Worm (Caenorhabditis elegans) whole organism, L2 larva: ENCODE data around the gene F20A1.8.
A peak's percentile ranks its signal among the peaks of the same experiment; 100 is the strongest.

Source experiments
- C34F6.9 ChIP-seq: fragments of 150-350 bp; optimal IDR thresholded peaks from 2 replicates; lab custom pipeline; 2014; ENCODE audit warnings: missing biosample characterization, missing genetic modification characterization
- F13H6.1 ChIP-seq: sonication (generic microtip); optimal IDR thresholded peaks from 2 replicates; lab custom pipeline; 2016; ENCODE audit warnings: missing genetic modification characterization, missing compliant biosample characterization
- Y55F3AM.14 ChIP-seq: fragments of 200-800 bp; sonication (Bioruptor generic); optimal IDR thresholded peaks from 2 replicates; lab custom pipeline; 2018; ENCODE audit warnings: mild to moderate bottlenecking, missing genetic modification characterization, missing compliant biosample characterization
- ZK546.5 ChIP-seq: sonication (generic microtip); optimal IDR thresholded peaks from 2 replicates; lab custom pipeline; 2017; ENCODE audit warnings: missing biosample characterization, missing genetic modification characterization
- alr-1 ChIP-seq: fragments of 150-350 bp; optimal IDR thresholded peaks from 2 replicates; lab custom pipeline; 2014; ENCODE audit warnings: missing biosample characterization, missing genetic modification characterization
- aly-2 ChIP-seq: fragments of 150-350 bp; optimal IDR thresholded peaks from 2 replicates; lab custom pipeline; 2014; ENCODE audit warnings: missing biosample characterization, missing genetic modification characterization
- ama-1 ChIP-seq: fragments of 150-350 bp; optimal IDR thresholded peaks from 2 replicates; lab custom pipeline; 2018; ENCODE audit warnings: inconsistent platforms
- blmp-1 ChIP-seq: sonication (generic microtip); optimal IDR thresholded peaks from 2 replicates; lab custom pipeline; 2017; ENCODE audit warnings: missing genetic modification characterization, mild to moderate bottlenecking, missing compliant biosample characterization, antibody characterized with exemption, moderate library complexity; ENCODE audit not compliant: insufficient read depth
- ceh-82 ChIP-seq: fragments of 150-350 bp; optimal IDR thresholded peaks from 2 replicates; lab custom pipeline; 2014; ENCODE audit warnings: missing biosample characterization, missing genetic modification characterization
- crh-2 ChIP-seq: sonication (generic microtip); optimal IDR thresholded peaks from 2 replicates; lab custom pipeline; 2017; ENCODE audit warnings: missing biosample characterization, missing genetic modification characterization
- dmd-4 ChIP-seq: sonication (generic microtip); optimal IDR thresholded peaks from 2 replicates; lab custom pipeline; 2017; ENCODE audit warnings: missing biosample characterization, missing genetic modification characterization
- elt-1 ChIP-seq: fragments of 150-350 bp; optimal IDR thresholded peaks from 2 replicates; lab custom pipeline; 2014; ENCODE audit warnings: missing biosample characterization, missing genetic modification characterization
- fos-1 ChIP-seq: fragments of 150-350 bp; optimal IDR thresholded peaks from 2 replicates; lab custom pipeline; 2014; ENCODE audit warnings: missing biosample characterization, missing genetic modification characterization
- gmeb-1 ChIP-seq: fragments of 150-350 bp; optimal IDR thresholded peaks from 2 replicates; lab custom pipeline; 2014; ENCODE audit warnings: missing biosample characterization, missing genetic modification characterization
- lin-11 ChIP-seq: fragments of 150-350 bp; sonication (generic microtip); optimal IDR thresholded peaks from 2 replicates; lab custom pipeline; 2014; ENCODE audit warnings: missing biosample characterization, missing genetic modification characterization, inconsistent platforms, mixed read lengths
- lsy-2 ChIP-seq, 2 experiments: fragments of 150-350 bp in 1 of 2; sonication (generic microtip) in 1 of 2; optimal IDR thresholded peaks; 2 replicates each; lab custom pipeline; 2014 to 2017; ENCODE audit warnings: missing biosample characterization in 2 of 2, missing genetic modification characterization in 2 of 2
- mdl-1 ChIP-seq, 2 experiments: fragments of 150-350 bp in 1 of 2; sonication (generic microtip) in 1 of 2; optimal IDR thresholded peaks; 2 replicates each; lab custom pipeline; 2017; ENCODE audit warnings: missing biosample characterization in 2 of 2, missing genetic modification characterization in 2 of 2
- nhr-11 ChIP-seq: fragments of 150-350 bp; optimal IDR thresholded peaks from 2 replicates; lab custom pipeline; 2014; ENCODE audit warnings: missing biosample characterization, missing genetic modification characterization
- nhr-129 ChIP-seq: fragments of 150-350 bp; optimal IDR thresholded peaks from 2 replicates; lab custom pipeline; 2014; ENCODE audit warnings: missing biosample characterization, missing genetic modification characterization
- nhr-21 ChIP-seq: fragments of 150-350 bp; optimal IDR thresholded peaks from 2 replicates; lab custom pipeline; 2014; ENCODE audit warnings: missing biosample characterization, missing genetic modification characterization
- nhr-237 ChIP-seq: fragments of 150-350 bp; optimal IDR thresholded peaks from 2 replicates; lab custom pipeline; 2014; ENCODE audit warnings: missing biosample characterization, missing genetic modification characterization
- nhr-25 ChIP-seq: fragments of 150-350 bp; sonication (generic microtip); optimal IDR thresholded peaks from 3 replicates; lab custom pipeline; 2014; ENCODE audit warnings: missing biosample characterization, missing genetic modification characterization
- nhr-6 ChIP-seq: fragments of 150-350 bp; optimal IDR thresholded peaks from 2 replicates; lab custom pipeline; 2014; ENCODE audit warnings: missing biosample characterization, missing genetic modification characterization
- peb-1 ChIP-seq: fragments of 150-350 bp; optimal IDR thresholded peaks from 2 replicates; lab custom pipeline; 2014; ENCODE audit warnings: missing biosample characterization, missing genetic modification characterization
- skn-1 ChIP-seq: sonication (generic microtip); optimal IDR thresholded peaks from 2 replicates; lab custom pipeline; 2017; ENCODE audit warnings: missing biosample characterization, missing genetic modification characterization
- sma-3 ChIP-seq: sonication (generic microtip); optimal IDR thresholded peaks from 2 replicates; lab custom pipeline; 2016; ENCODE audit warnings: missing genetic modification reagents, missing genetic modification characterization, missing compliant biosample characterization
- sma-9 ChIP-seq, 2 experiments: fragments of 150-350 bp in 1 of 2; sonication (generic microtip) in 1 of 2; optimal IDR thresholded peaks; 2 replicates each; lab custom pipeline; 2014 to 2016; ENCODE audit warnings: missing genetic modification characterization in 2 of 2, mild to moderate bottlenecking in 1 of 2, missing biosample characterization in 1 of 2, missing compliant biosample characterization in 1 of 2, missing genetic modification reagents in 1 of 2, moderate library complexity in 1 of 2
- snpc-4 ChIP-seq: fragments of 150-350 bp; optimal IDR thresholded peaks from 2 replicates; lab custom pipeline; 2014; ENCODE audit warnings: missing biosample characterization, missing genetic modification characterization
- unc-62 ChIP-seq: fragments of 150-350 bp; optimal IDR thresholded peaks from 2 replicates; lab custom pipeline; 2014; ENCODE audit warnings: missing biosample characterization, missing genetic modification reagents, missing genetic modification characterization
- zag-1 ChIP-seq: fragments of 150-350 bp; optimal IDR thresholded peaks from 2 replicates; lab custom pipeline; 2014; ENCODE audit warnings: missing biosample characterization, missing genetic modification characterization
- ztf-11 ChIP-seq: sonication (generic microtip); optimal IDR thresholded peaks from 2 replicates; lab custom pipeline; 2017; ENCODE audit warnings: missing biosample characterization, missing genetic modification characterization
- ztf-4 ChIP-seq: fragments of 150-350 bp; optimal IDR thresholded peaks from 2 replicates; lab custom pipeline; 2014; ENCODE audit warnings: missing biosample characterization, missing genetic modification characterization

Gene F20A1.8

DNA sequence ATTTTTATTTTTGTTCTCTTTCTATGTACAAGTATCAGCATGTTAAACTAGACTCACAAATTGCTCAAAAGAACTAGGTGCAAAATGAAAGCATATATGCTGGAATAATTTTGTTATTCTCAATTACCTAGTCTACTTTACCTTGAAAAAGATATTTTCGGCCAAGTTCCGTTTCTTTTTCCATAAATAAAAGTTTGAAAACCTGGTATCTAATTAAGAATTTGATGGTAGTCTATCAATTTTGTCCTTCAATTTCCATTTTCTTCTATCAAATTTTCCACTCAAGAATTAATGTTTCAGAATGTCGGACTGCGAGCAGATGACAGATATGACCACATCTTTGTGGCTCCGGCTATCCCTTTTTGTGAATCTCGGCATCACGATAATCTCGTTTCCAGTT, 43.6 kb downstream of the F20A1.8 start, which contains the start of gene srab-4:
Gene srab-4, plus strand, starts transcription at position 301 of the 400 bp plus-strand sequence.
- TF ChIP-seq nhr-25 (tag; lab: Kevin White, UChicago) (no peak), peb-1 (tag; lab: Kevin White, UChicago) (no peak), nhr-11 (tag; lab: Kevin White, UChicago) (no peak), nhr-21 (no peak), zag-1 (tag; lab: Kevin White, UChicago) (no peak), ceh-82 (tag; lab: Kevin White, UChicago) (no peak), crh-2 (tag; lab: Kevin White, UChicago) (no peak), gmeb-1 (tag; lab: Kevin White, UChicago) (no peak), snpc-4 (tag; lab: Kevin White, UChicago) (no peak)
- TF ChIP-seq, all 48 proteins: peak for 0

DNA sequence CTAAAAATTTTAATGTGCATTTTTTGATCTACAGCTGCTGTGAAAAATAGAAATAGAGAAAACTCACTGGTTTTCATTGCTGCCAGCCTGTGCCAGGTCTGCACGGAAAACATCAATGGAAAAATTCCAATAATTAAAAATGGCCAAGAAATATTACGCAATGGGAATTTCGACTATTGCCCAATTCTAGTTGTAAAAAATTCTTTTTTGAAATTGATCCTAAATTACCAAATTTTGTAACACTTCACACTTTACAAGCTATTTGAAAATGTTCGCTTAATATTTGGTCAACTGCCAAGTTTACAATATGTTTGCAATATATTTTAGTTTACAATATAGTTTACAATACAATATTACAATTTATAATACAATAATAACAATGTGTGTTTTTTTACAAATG, 46.7 kb downstream of the F20A1.8 start:
- TF ChIP-seq ztf-4 (no peak), sma-9 (GFP tag; optimal IDR thresholded peaks at IDR 0.05; lab: Kevin White, UChicago) (no peak), sma-9 (tag; optimal IDR thresholded peaks at IDR 0.05; lab: Kevin White, UChicago) (no peak), nhr-25 (tag; lab: Kevin White, UChicago) (no peak), fos-1 (tag; lab: Kevin White, UChicago) (no peak), elt-1 (no peak), nhr-21 (no peak), skn-1 (tag; lab: Kevin White, UChicago) (no peak), zag-1 (tag; lab: Kevin White, UChicago) (no peak), gmeb-1 (tag; lab: Kevin White, UChicago) (no peak), aly-2 (tag; lab: Kevin White, UChicago) (no peak), dmd-4 (no peak), lin-11 (no peak)

DNA sequence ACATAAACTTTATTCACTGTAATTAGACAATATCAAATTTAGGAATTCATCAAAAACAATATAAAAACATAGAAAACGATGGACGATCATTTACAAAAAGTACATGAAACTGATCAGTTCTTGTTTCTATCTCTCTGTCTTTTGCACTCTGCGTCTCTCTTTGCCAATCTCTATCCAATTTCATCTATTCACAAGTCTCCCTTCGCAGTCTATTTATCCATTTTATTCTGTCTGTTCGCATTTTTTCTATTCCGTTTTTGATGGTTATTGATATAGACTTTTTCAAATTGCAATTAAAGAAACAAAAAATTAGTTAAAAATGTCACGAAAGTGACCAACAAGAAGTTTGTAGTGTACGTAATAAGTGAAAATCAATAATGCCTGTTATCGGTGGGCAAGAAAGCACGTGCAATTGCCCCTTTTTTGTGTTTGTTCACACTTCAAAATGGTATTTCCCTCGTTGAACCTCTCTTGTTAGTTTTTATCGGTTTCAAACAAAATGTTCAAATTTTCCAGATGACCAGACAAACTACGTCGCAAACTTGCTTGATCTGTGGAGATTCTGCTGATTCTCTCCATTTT, 49.0 kb downstream of the F20A1.8 start, which contains the start of gene nhr-42:
Gene nhr-42, plus strand, starts transcription at position 517 of the 582 bp plus-strand sequence.
- TF ChIP-seq lsy-2 (tag; optimal IDR thresholded peaks at IDR 0.05; lab: Kevin White, UChicago) (no peak), nhr-25 (tag; lab: Kevin White, UChicago) (peak; percentile 60), nhr-11 (tag; lab: Kevin White, UChicago) (no peak), C34F6.9 (peak; percentile 51), sma-3 (GFP tag; lab: Kevin White, UChicago) (peak; percentile 37), ceh-82 (tag; lab: Kevin White, UChicago) (no peak), ZK546.5 (no peak), Y55F3AM.14 (GFP tag; lab: Kevin White, UChicago) (no peak), alr-1 (no peak), sma-9 (GFP tag; optimal IDR thresholded peaks at IDR 0.05; lab: Kevin White, UChicago) (peak; percentile 55), sma-9 (tag; optimal IDR thresholded peaks at IDR 0.05; lab: Kevin White, UChicago) (no peak), blmp-1 (tag; lab: Kevin White, UChicago) (no peak), nhr-129 (tag; lab: Kevin White, UChicago) (peak; percentile 16), nhr-6 (no peak), ama-1 (lab: Kevin White, UChicago) (no peak), mdl-1 (tag; optimal IDR thresholded peaks at IDR 0.05; lab: Kevin White, UChicago) (peak; percentile 2 to 20), nhr-237 (tag; lab: Kevin White, UChicago) (no peak), crh-2 (tag; lab: Kevin White, UChicago) (peak; percentile 33), F13H6.1 (tag; lab: Kevin White, UChicago) (peak; percentile 5), unc-62 (GFP tag; lab: Kevin White, UChicago) (no peak), ztf-11 (tag; lab: Kevin White, UChicago) (no peak)
- TF ChIP-seq, all 48 proteins: peak for 8
